Fruit fly (Drosophila melanogaster): ENCODE results near the gene Mcm6.

The Mcm6 gene

DNA sequence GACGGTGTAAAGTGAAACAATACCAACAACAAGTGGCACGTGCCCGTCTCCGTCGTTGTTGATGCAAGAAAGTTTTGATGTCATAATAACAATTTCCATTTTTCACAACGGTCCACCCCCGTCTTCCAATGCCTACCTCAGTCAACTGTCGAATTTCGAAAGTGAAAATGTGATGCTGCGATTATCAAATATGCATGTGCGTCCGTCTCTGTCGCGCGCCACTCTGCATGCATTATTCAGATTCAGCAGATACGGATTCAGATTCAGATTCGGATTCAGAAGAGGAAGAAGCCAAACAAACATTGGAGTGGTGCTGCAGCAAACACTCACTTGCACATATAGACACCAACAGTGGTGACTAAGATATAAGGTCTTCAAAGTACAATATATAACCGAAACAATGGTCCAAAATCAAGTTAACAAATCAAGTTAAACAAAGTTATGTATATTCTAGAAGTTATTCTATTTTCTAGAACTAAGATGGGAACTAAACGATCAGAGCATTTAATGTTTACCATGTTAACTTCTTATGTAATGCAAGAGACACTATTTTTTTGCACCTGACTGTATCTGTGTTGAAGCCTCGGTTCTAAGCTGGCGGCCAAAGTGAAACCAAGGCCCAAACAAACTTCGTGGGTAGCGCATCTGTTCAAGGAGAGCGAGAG lies 31.5 kb upstream of the Mcm6 start (continued):
- no peak for TF ChIP-seq zfh2 (GFP tag; optimal IDR thresholded peaks at IDR 0.05)
- no peak for TF ChIP-seq Hr39 (optimal IDR thresholded peaks at IDR 0.05)
- TF ChIP-seq rib (GFP tag; IDR thresholded peaks at IDR 0.05): no peak
- TF ChIP-seq CG6689 (GFP tag; IDR thresholded peaks at IDR 0.05): peak; percentile 38; the same call in 1 of the 2 replicates
- TF ChIP-seq chm (GFP tag; IDR thresholded peaks at IDR 0.05): no peak
- no peak for TF ChIP-seq Hey (tag; optimal IDR thresholded peaks at IDR 0.05)
- no peak for TF ChIP-seq Gug (GFP tag; IDR thresholded peaks at IDR 0.05)
- TF ChIP-seq CG1647 (GFP tag; optimal IDR thresholded peaks at IDR 0.05): no peak
- no peak for TF ChIP-seq GATAe (GFP tag; conservative IDR thresholded peaks at IDR 0.05)
- TF ChIP-seq Dll (GFP tag; IDR thresholded peaks at IDR 0.05; ENCODE audit: partially characterized antibody): no peak
- peak; percentile 28; the same call in 1 of the 3 replicates for TF ChIP-seq croc (GFP tag; conservative IDR thresholded peaks at IDR 0.05)
- TF ChIP-seq CG4707 (GFP tag; optimal IDR thresholded peaks at IDR 0.05): peak; percentile 21
- no peak for TF ChIP-seq CG31388 (GFP tag; optimal IDR thresholded peaks at IDR 0.05)
- no peak for TF ChIP-seq Dp (GFP tag; optimal IDR thresholded peaks at IDR 0.05)
- TF ChIP-seq tll (GFP tag; optimal IDR thresholded peaks at IDR 0.05): no peak
- no peak for TF ChIP-seq mirr (GFP tag; optimal IDR thresholded peaks at IDR 0.05)
- no peak for TF ChIP-seq CG31224 (GFP tag; IDR thresholded peaks at IDR 0.05)
- no peak for TF ChIP-seq corto (GFP tag; optimal IDR thresholded peaks at IDR 0.05)
- no peak for TF ChIP-seq cwo (GFP tag; optimal IDR thresholded peaks at IDR 0.05)
- TF ChIP-seq CG13424 (tag; optimal IDR thresholded peaks at IDR 0.05): peak; percentile 22
- peak; percentile 7 for TF ChIP-seq CG30403 (GFP tag; optimal IDR thresholded peaks at IDR 0.05)
- TF ChIP-seq amos (GFP tag; IDR thresholded peaks at IDR 0.05; ENCODE audit: partially characterized antibody): no peak
- TF ChIP-seq CG3838 (GFP tag; optimal IDR thresholded peaks at IDR 0.05): no peak
- no peak for TF ChIP-seq Bgb (GFP tag; IDR thresholded peaks at IDR 0.05; ENCODE audit: partially characterized antibody)
- no peak for TF ChIP-seq Adf1 (GFP tag; IDR thresholded peaks at IDR 0.05)
- TF ChIP-seq Myb (GFP tag; optimal IDR thresholded peaks at IDR 0.05): no peak
- TF ChIP-seq CG18619 (GFP tag; optimal IDR thresholded peaks at IDR 0.05): no peak
- no peak for TF ChIP-seq da (GFP tag; optimal IDR thresholded peaks at IDR 0.05)
- no peak for TF ChIP-seq CG3281 (GFP tag; optimal IDR thresholded peaks at IDR 0.05)
- TF ChIP-seq CG15601 (tag; optimal IDR thresholded peaks at IDR 0.05): no peak
- no peak for TF ChIP-seq wor (GFP tag; IDR thresholded peaks at IDR 0.05)
- no peak for TF ChIP-seq BEAF-32 (GFP tag; optimal IDR thresholded peaks at IDR 0.05)
- no peak for TF ChIP-seq BtbVII (GFP tag; optimal IDR thresholded peaks at IDR 0.05)
- TF ChIP-seq CG2712 (tag; optimal IDR thresholded peaks at IDR 0.05): peak; percentile 61
- TF ChIP-seq Doc2 (GFP tag; IDR thresholded peaks at IDR 0.05): no peak
- no peak for TF ChIP-seq Six4 (GFP tag; optimal IDR thresholded peaks at IDR 0.05)
- TF ChIP-seq ERR (GFP tag; optimal IDR thresholded peaks at IDR 0.05): no peak
- TF ChIP-seq so (GFP tag; IDR thresholded peaks at IDR 0.05): no peak
- TF ChIP-seq bigmax (GFP tag; optimal IDR thresholded peaks at IDR 0.05): no peak
- no peak for TF ChIP-seq wdn (GFP tag; IDR thresholded peaks at IDR 0.05)
- TF ChIP-seq CG10274 (GFP tag; optimal IDR thresholded peaks at IDR 0.05): no peak
- TF ChIP-seq D19B (GFP tag; optimal IDR thresholded peaks at IDR 0.05): no peak
- TF ChIP-seq nmo (GFP tag; optimal IDR thresholded peaks at IDR 0.05): peak; percentile 24
- no peak for TF ChIP-seq D (optimal IDR thresholded peaks at IDR 0.05)
- peak; percentile 22 for TF ChIP-seq D (GFP tag; optimal IDR thresholded peaks at IDR 0.05)
- no peak for TF ChIP-seq insv (GFP tag; optimal IDR thresholded peaks at IDR 0.05)
- TF ChIP-seq kah (GFP tag; optimal IDR thresholded peaks at IDR 0.05): no peak
- TF ChIP-seq CG8290 (GFP tag; optimal IDR thresholded peaks at IDR 0.05): no peak
- no peak for TF ChIP-seq CG8290 (tag; optimal IDR thresholded peaks at IDR 0.05)
- no peak for TF ChIP-seq twi (tag; optimal IDR thresholded peaks at IDR 0.05)
- peak; percentile 28 for TF ChIP-seq CG33557 (GFP tag; optimal IDR thresholded peaks at IDR 0.05)
